Fruit fly (Drosophila melanogaster) whole organism, embryonic: Measurements from ENCODE around the gene melt.

Experiments used
- CG12769 ChIP-seq: fragments of 200-800 bp; sonication (Bioruptor generic); optimal IDR thresholded peaks from 2 replicates; lab custom pipeline; 2019; ENCODE audit warnings: missing biosample characterization, mild to moderate bottlenecking, missing genetic modification characterization, moderate library complexity
- CG14441 ChIP-seq: fragments of 200-800 bp; sonication (Bioruptor generic); IDR thresholded peaks from 2 replicates; pipeline ENCODE4 v1.3.6; 2022; ENCODE audit warnings: missing biosample characterization, missing genetic modification characterization
- CG15479 ChIP-seq: fragments of 200-800 bp; sonication (Bioruptor generic); optimal IDR thresholded peaks from 3 replicates; lab custom pipeline; 2019; ENCODE audit warnings: missing biosample characterization, mild to moderate bottlenecking, missing genetic modification characterization, moderate library complexity
- CG1603 ChIP-seq: fragments of 200-800 bp; sonication (Bioruptor generic); optimal IDR thresholded peaks from 2 replicates; lab custom pipeline; 2019; ENCODE audit warnings: missing biosample characterization, mild to moderate bottlenecking, missing genetic modification characterization, moderate library complexity
- CG17359 ChIP-seq: fragments of 200-800 bp; sonication (Bioruptor generic); optimal IDR thresholded peaks from 3 replicates; lab custom pipeline; 2018; ENCODE audit warnings: missing biosample characterization, mild to moderate bottlenecking, missing genetic modification characterization, moderate library complexity
- CG17912 ChIP-seq: fragments of 200-800 bp; sonication (Bioruptor generic); optimal IDR thresholded peaks from 2 replicates; lab custom pipeline; 2018; ENCODE audit warnings: missing biosample characterization, mild to moderate bottlenecking, missing genetic modification characterization
- CG18476 ChIP-seq: fragments of 200-800 bp; sonication (Bioruptor generic); optimal IDR thresholded peaks from 2 replicates; lab custom pipeline; 2016; ENCODE audit warnings: missing biosample characterization, mild to moderate bottlenecking, missing genetic modification characterization
- CG2712 ChIP-seq: fragments of 200-800 bp; optimal IDR thresholded peaks from 3 replicates; lab custom pipeline; 2019; ENCODE audit warnings: missing biosample characterization, mild to moderate bottlenecking, missing genetic modification characterization, moderate library complexity
- CG31441 ChIP-seq: fragments of 200-800 bp; sonication (Bioruptor generic); IDR thresholded peaks from 2 replicates; pipeline ENCODE4 v1.3.6; 2022; ENCODE audit warnings: missing biosample characterization, missing genetic modification characterization
- CG32532 ChIP-seq: fragments of 200-800 bp; sonication (Bioruptor generic); IDR thresholded peaks from 2 replicates; pipeline ENCODE4 v1.3.6; 2022; ENCODE audit warnings: missing biosample characterization, missing genetic modification characterization
- CG32767 ChIP-seq: fragments of 200-800 bp; sonication (Bioruptor generic); IDR thresholded peaks from 2 replicates; pipeline ENCODE4 v1.3.6; 2022; ENCODE audit warnings: missing biosample characterization, missing genetic modification characterization
- CG34224 ChIP-seq: fragments of 200-800 bp; sonication (Bioruptor generic); IDR thresholded peaks from 3 replicates; pipeline ENCODE4 v1.3.6; 2022; ENCODE audit warnings: missing biosample characterization, missing genetic modification characterization; ENCODE audit not compliant: partially characterized antibody
- CG4820 ChIP-seq: fragments of 200-800 bp; sonication (Bioruptor generic); optimal IDR thresholded peaks from 3 replicates; lab custom pipeline; 2016; ENCODE audit warnings: missing biosample characterization, missing genetic modification characterization
- CG7271 ChIP-seq: fragments of 200-800 bp; sonication (Bioruptor generic); optimal IDR thresholded peaks from 2 replicates; lab custom pipeline; 2018; ENCODE audit warnings: missing biosample characterization, mild to moderate bottlenecking, missing genetic modification characterization, moderate library complexity
- CG7963 ChIP-seq: fragments of 200-800 bp; sonication (Bioruptor generic); IDR thresholded peaks from 3 replicates; pipeline ENCODE4 v1.3.6; 2022; ENCODE audit warnings: missing biosample characterization, missing genetic modification characterization; ENCODE audit not compliant: partially characterized antibody
- CG9727 ChIP-seq: fragments of 200-800 bp; sonication (Bioruptor generic); optimal IDR thresholded peaks from 3 replicates; lab custom pipeline; 2017; ENCODE audit warnings: missing biosample characterization, mild to moderate bottlenecking, missing genetic modification characterization
- CHES-1-like ChIP-seq: fragments of 200-800 bp; sonication (Bioruptor generic); optimal IDR thresholded peaks from 2 replicates; lab custom pipeline; 2016; ENCODE audit warnings: missing biosample characterization, missing genetic modification characterization
- Elba2 ChIP-seq: fragments of 200-800 bp; sonication (Bioruptor generic); optimal IDR thresholded peaks from 3 replicates; lab custom pipeline; 2016; ENCODE audit warnings: missing biosample characterization, missing genetic modification characterization
- Ets65A ChIP-seq: fragments of 200-800 bp; sonication (Bioruptor generic); peaks from one replicate; lab custom pipeline; 2016; ENCODE audit warnings: missing biosample characterization, missing genetic modification characterization
- Lhr ChIP-seq: fragments of 200-800 bp; sonication (Bioruptor generic); optimal IDR thresholded peaks from 3 replicates; lab custom pipeline; 2017; ENCODE audit warnings: mild to moderate bottlenecking, missing biosample characterization, missing genetic modification reagents, missing genetic modification characterization
- MBD-R2 ChIP-seq: fragments of 200-800 bp; sonication (Bioruptor generic); IDR thresholded peaks from 2 replicates; pipeline ENCODE4 v1.3.6; 2022; ENCODE audit warnings: missing biosample characterization, missing genetic modification characterization
- Max ChIP-seq: fragments of 200-800 bp; sonication (Bioruptor generic); optimal IDR thresholded peaks from 2 replicates; lab custom pipeline; 2016; ENCODE audit warnings: missing biosample characterization, mild to moderate bottlenecking, missing genetic modification characterization
- Meics ChIP-seq: fragments of 200-800 bp; sonication (Bioruptor generic); optimal IDR thresholded peaks from 2 replicates; lab custom pipeline; 2017; ENCODE audit warnings: missing biosample characterization, mild to moderate bottlenecking, missing genetic modification characterization
- NC2α ChIP-seq: fragments of 200-800 bp; sonication (Bioruptor generic); optimal IDR thresholded peaks from 2 replicates; lab custom pipeline; 2016; ENCODE audit warnings: missing biosample characterization, missing genetic modification characterization
- PHDP ChIP-seq: fragments of 200-800 bp; sonication (Bioruptor generic); optimal IDR thresholded peaks from 3 replicates; lab custom pipeline; 2018; ENCODE audit warnings: missing biosample characterization, mild to moderate bottlenecking, missing genetic modification characterization, moderate library complexity
- Ptx1 ChIP-seq: fragments of 200-800 bp; sonication (Bioruptor generic); IDR thresholded peaks from 2 replicates; pipeline ENCODE4 v1.3.6; 2022; ENCODE audit warnings: missing biosample characterization, missing genetic modification characterization
- Sox102F ChIP-seq: fragments of 200-800 bp; sonication (Bioruptor generic); optimal IDR thresholded peaks from 2 replicates; lab custom pipeline; 2018; ENCODE audit warnings: missing biosample characterization, mild to moderate bottlenecking, missing genetic modification characterization, moderate library complexity
- Tbp ChIP-seq: fragments of >200 bp; optimal IDR thresholded peaks from 2 replicates; lab custom pipeline; 2018; ENCODE audit warnings: missing biosample characterization, missing genetic modification characterization
- Vsx1 ChIP-seq: fragments of 200-800 bp; sonication (Bioruptor generic); optimal IDR thresholded peaks from 2 replicates; lab custom pipeline; 2017; ENCODE audit warnings: missing biosample characterization, mild to moderate bottlenecking, missing genetic modification characterization, missing genetic modification reagents
- amos ChIP-seq: fragments of 200-800 bp; sonication (Bioruptor generic); IDR thresholded peaks from 2 replicates; pipeline ENCODE4 v1.3.6; 2022; ENCODE audit warnings: missing biosample characterization, missing genetic modification characterization; ENCODE audit not compliant: partially characterized antibody
- bcd ChIP-seq: fragments of 200-800 bp; sonication (Bioruptor generic); optimal IDR thresholded peaks from 2 replicates; lab custom pipeline; 2017; ENCODE audit warnings: missing biosample characterization, mild to moderate bottlenecking, missing genetic modification characterization
- cas ChIP-seq: fragments of 200-800 bp; sonication (Bioruptor generic); IDR thresholded peaks from 2 replicates; pipeline ENCODE4 v1.3.6; 2022; ENCODE audit warnings: missing biosample characterization, missing genetic modification characterization
- ci ChIP-seq: fragments of 200-800 bp; sonication (Bioruptor generic); IDR thresholded peaks from 3 replicates; pipeline ENCODE4 v1.3.6; 2022; ENCODE audit warnings: missing biosample characterization, missing genetic modification characterization
- dati ChIP-seq: fragments of 200-800 bp; sonication (Bioruptor generic); IDR thresholded peaks from 2 replicates; pipeline ENCODE4 v1.3.6; 2022; ENCODE audit warnings: missing biosample characterization, missing genetic modification characterization
- dimm ChIP-seq: fragments of 200-800 bp; sonication (Bioruptor generic); IDR thresholded peaks from 2 replicates; pipeline ENCODE4 v1.3.6; 2022; ENCODE audit warnings: missing biosample characterization, missing genetic modification characterization
- dmrt99B ChIP-seq: fragments of 200-800 bp; sonication (Bioruptor generic); optimal IDR thresholded peaks from 2 replicates; lab custom pipeline; 2018; ENCODE audit warnings: missing biosample characterization, mild to moderate bottlenecking, missing genetic modification characterization, moderate library complexity
- dpn ChIP-seq, 2 experiments: fragments of 200-800 bp; sonication (Bioruptor generic); optimal IDR thresholded peaks; 3 replicates each; lab custom pipeline; 2016; ENCODE audit warnings: missing biosample characterization in 2 of 2, missing genetic modification characterization in 2 of 2
- dysf ChIP-seq: fragments of 200-800 bp; sonication (Bioruptor generic); IDR thresholded peaks from 3 replicates; pipeline ENCODE4 v1.3.6; 2022; ENCODE audit warnings: missing biosample characterization, missing genetic modification characterization
- en ChIP-seq: fragments of 200-800 bp; sonication (Bioruptor generic); optimal IDR thresholded peaks from 2 replicates; lab custom pipeline; 2016; ENCODE audit warnings: missing biosample characterization, missing genetic modification characterization
- gsb ChIP-seq: fragments of 200-800 bp; sonication (Bioruptor generic); IDR thresholded peaks from 2 replicates; pipeline ENCODE4 v1.3.6; 2022; ENCODE audit warnings: missing biosample characterization, missing genetic modification characterization
- hbn ChIP-seq: fragments of 200-800 bp; sonication (Bioruptor generic); IDR thresholded peaks from 2 replicates; pipeline ENCODE4 v1.3.6; 2022; ENCODE audit warnings: missing biosample characterization, missing genetic modification characterization; ENCODE audit not compliant: partially characterized antibody
- ind ChIP-seq: fragments of 200-800 bp; sonication (Bioruptor generic); optimal IDR thresholded peaks from 3 replicates; lab custom pipeline; 2016; ENCODE audit warnings: missing biosample characterization, missing genetic modification characterization
- jumu ChIP-seq: fragments of 200-800 bp; sonication (Bioruptor generic); optimal IDR thresholded peaks from 3 replicates; lab custom pipeline; 2016; ENCODE audit warnings: missing biosample characterization, missing genetic modification characterization
- klu ChIP-seq: fragments of 200-800 bp; sonication (Bioruptor generic); IDR thresholded peaks from 2 replicates; pipeline ENCODE4 v1.3.6; 2022; ENCODE audit warnings: missing biosample characterization, missing genetic modification characterization
- lbe ChIP-seq: fragments of 200-800 bp; sonication (Bioruptor generic); optimal IDR thresholded peaks from 2 replicates; lab custom pipeline; 2016; ENCODE audit warnings: missing biosample characterization, mild to moderate bottlenecking, missing genetic modification characterization
- lov ChIP-seq, 2 experiments: fragments of 200-800 bp in 1 of 2; fragments of >200 bp in 1 of 2; sonication (Bioruptor generic) in 1 of 2; IDR thresholded peaks in 1 of 2; optimal IDR thresholded peaks in 1 of 2; 2 replicates in 1 of 2; 3 replicates in 1 of 2; pipeline versions ENCODE4 v1.3.6 to Lab custom; 2017 to 2022; ENCODE audit warnings: missing biosample characterization in 1 of 2, missing genetic modification characterization in 1 of 2
- nmo ChIP-seq: fragments of 200-800 bp; sonication (Bioruptor generic); optimal IDR thresholded peaks from 2 replicates; lab custom pipeline; 2018; ENCODE audit warnings: missing biosample characterization, mild to moderate bottlenecking, missing genetic modification characterization, moderate library complexity
- pzg ChIP-seq: fragments of 200-800 bp; sonication (Bioruptor generic); optimal IDR thresholded peaks from 3 replicates; lab custom pipeline; 2018; ENCODE audit warnings: missing biosample characterization, mild to moderate bottlenecking, missing genetic modification characterization, moderate library complexity
- so ChIP-seq: fragments of 200-800 bp; sonication (Bioruptor generic); IDR thresholded peaks from 3 replicates; pipeline ENCODE4 v1.3.6; 2022; ENCODE audit warnings: missing biosample characterization, missing genetic modification characterization
- tgo ChIP-seq: fragments of 200-800 bp; sonication (Bioruptor generic); IDR thresholded peaks from 3 replicates; pipeline ENCODE4 v1.3.6; 2022; ENCODE audit warnings: missing biosample characterization, missing genetic modification characterization

melt gene

DNA sequence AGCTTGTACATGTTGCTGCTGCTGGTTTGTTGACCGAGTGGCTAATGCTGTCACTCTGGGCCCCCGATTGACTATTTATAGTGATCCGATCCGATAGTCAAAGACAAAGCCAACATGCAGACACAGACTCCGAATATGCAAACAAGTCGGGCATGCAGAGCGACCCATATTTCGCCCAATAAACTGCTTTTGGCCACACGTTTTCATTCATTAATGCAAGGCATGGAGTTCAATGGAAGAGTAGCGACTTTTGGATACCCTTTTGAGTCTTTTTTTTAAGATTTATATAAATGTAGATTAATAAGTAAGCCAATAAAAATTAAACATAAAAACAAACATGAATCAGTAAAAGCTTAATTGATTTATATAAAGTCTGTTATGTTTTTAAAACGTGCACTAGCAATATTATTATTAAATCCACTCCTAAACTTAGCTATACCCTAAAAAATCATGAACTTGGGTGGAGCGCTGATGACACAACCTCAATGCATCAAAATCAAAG is 47.7 kb upstream of the melt start, which contains the start of gene Cpr65Ea (continued):
- peak; percentile 11 for TF ChIP-seq nmo (GFP tag; lab: Kevin White, UChicago)
- TF ChIP-seq CG32767 (GFP tag; lab: Robert Waterston, UW) = 0 out of 2 replicates have a peak, but pooled peaks have one; percentile 15
- no peak for TF ChIP-seq CG34224 (GFP tag; lab: Robert Waterston, UW)
- no peak for TF ChIP-seq amos (GFP tag; lab: Robert Waterston, UW)
- TF ChIP-seq CG7963 = no peak
- no peak for TF ChIP-seq Ets65A (GFP tag; lab: Kevin White, UChicago)
- TF ChIP-seq MBD-R2 (GFP tag; lab: Robert Waterston, UW) = no peak
- peak; percentile 23; the same call in 1 of the 2 replicates for TF ChIP-seq CG31441 (GFP tag; lab: Robert Waterston, UW)
- no peak for TF ChIP-seq gsb (GFP tag; lab: Robert Waterston, UW)
- TF ChIP-seq CHES-1-like (GFP tag; lab: Kevin White, UChicago) = no peak
- no peak for TF ChIP-seq Elba2 (GFP tag; lab: Kevin White, UChicago)
- TF ChIP-seq Ptx1 (GFP tag; lab: Robert Waterston, UW) = peak; percentile 49
- TF ChIP-seq CG14441 = no peak
- no peak for TF ChIP-seq CG17912 (GFP tag; lab: Kevin White, UChicago)
- TF ChIP-seq dpn (GFP tag; optimal IDR thresholded peaks at IDR 0.05; lab: Kevin White, UChicago) = no peak
- no peak for TF ChIP-seq Vsx1 (GFP tag; lab: Kevin White, UChicago)
- 0 out of 3 replicates have a peak, but pooled peaks have one; percentile 24 for TF ChIP-seq tgo (GFP tag; lab: Robert Waterston, UW)
- TF ChIP-seq Meics (GFP tag; lab: Kevin White, UChicago) = no peak
- no peak for TF ChIP-seq CG32532
- no peak for TF ChIP-seq CG7271 (tag; lab: Kevin White, UChicago)
- TF ChIP-seq klu = no peak
- no peak for TF ChIP-seq pzg (GFP tag; lab: Kevin White, UChicago)
- TF ChIP-seq Sox102F (GFP tag; lab: Kevin White, UChicago) = peak; percentile 56
- no peak for TF ChIP-seq dimm (GFP tag; lab: Robert Waterston, UW)
- no peak for TF ChIP-seq ci
- no peak for TF ChIP-seq cas (GFP tag; lab: Robert Waterston, UW)
- 0 out of 3 replicates have a peak, but pooled peaks have one; percentile 28 for TF ChIP-seq dysf (GFP tag; lab: Robert Waterston, UW)
- no peak for TF ChIP-seq Tbp (GFP tag; lab: Kevin White, UChicago)
- TF ChIP-seq dati (GFP tag; lab: Robert Waterston, UW) = no peak
- no peak for TF ChIP-seq CG9727 (GFP tag; lab: Kevin White, UChicago)
- no peak for TF ChIP-seq hbn (GFP tag; lab: Robert Waterston, UW)
- TF ChIP-seq so (GFP tag; lab: Robert Waterston, UW) = 0 out of 3 replicates have a peak, but pooled peaks have one; percentile 19
- TF ChIP-seq Max = no peak
- no peak for TF ChIP-seq CG18476 (GFP tag; lab: Kevin White, UChicago)
- TF ChIP-seq PHDP (tag; lab: Kevin White, UChicago) = no peak
- no peak for TF ChIP-seq lbe (GFP tag; lab: Kevin White, UChicago)
- TF ChIP-seq dmrt99B = peak; percentile 71
- TF ChIP-seq NC2α = no peak
- no peak for TF ChIP-seq bcd (GFP tag; lab: Kevin White, UChicago)
- TF ChIP-seq CG1603 (tag; lab: Kevin White, UChicago) = no peak
- no peak for TF ChIP-seq jumu (GFP tag; lab: Kevin White, UChicago)
- TF ChIP-seq CG2712 (tag; lab: Kevin White, UChicago) = peak; percentile 25
- peak; percentile 18 for TF ChIP-seq CG17359 (tag; lab: Kevin White, UChicago)
- TF ChIP-seq ind (GFP tag; lab: Kevin White, UChicago) = no peak
- TF ChIP-seq CG15479 = no peak
- no peak for TF ChIP-seq CG12769 (tag; lab: Kevin White, UChicago)
- TF ChIP-seq en (GFP tag; lab: Kevin White, UChicago) = no peak
- no peak for TF ChIP-seq lov (optimal IDR thresholded peaks at IDR 0.05; lab: Kevin White, UChicago)
- TF ChIP-seq lov (GFP tag; IDR thresholded peaks at IDR 0.05; lab: Robert Waterston, UW) = no peak
- no peak for TF ChIP-seq Lhr (GFP tag; lab: Kevin White, UChicago)
- TF ChIP-seq CG4820 (GFP tag; lab: Kevin White, UChicago) = no peak
